Fruit fly (Drosophila melanogaster) whole organism, embryonic: ENCODE measurements around the gene CG13138.

ENCODE experiments used
- Atf3 ChIP-seq: fragments of 200-800 bp; sonication (Bioruptor generic); optimal IDR thresholded peaks from 3 replicates; lab custom pipeline; 2016; ENCODE audit warnings: missing biosample characterization, missing genetic modification characterization
- B-H2 ChIP-seq: fragments of 200-800 bp; sonication (Bioruptor generic); optimal IDR thresholded peaks from 2 replicates; lab custom pipeline; 2018; ENCODE audit warnings: missing biosample characterization, mild to moderate bottlenecking, missing genetic modification characterization
- Bgb ChIP-seq: fragments of 200-800 bp; sonication (Bioruptor generic); IDR thresholded peaks from 2 replicates; pipeline ENCODE4 v1.3.6; 2022; ENCODE audit warnings: missing biosample characterization, missing genetic modification characterization; ENCODE audit not compliant: partially characterized antibody
- CG11093 ChIP-seq: fragments of 200-800 bp; sonication (Bioruptor generic); IDR thresholded peaks from 3 replicates; pipeline ENCODE4 v1.3.6; 2022; ENCODE audit warnings: missing biosample characterization, missing genetic modification characterization
- CG11723 ChIP-seq: fragments of 200-800 bp; sonication (Bioruptor generic); optimal IDR thresholded peaks from 2 replicates; lab custom pipeline; 2017; ENCODE audit warnings: missing biosample characterization, mild to moderate bottlenecking, missing genetic modification characterization
- CG12942 ChIP-seq: fragments of 200-800 bp; sonication (Bioruptor generic); optimal IDR thresholded peaks from 3 replicates; lab custom pipeline; 2016; ENCODE audit warnings: missing biosample characterization, missing genetic modification characterization
- CG13775 ChIP-seq: fragments of 200-800 bp; sonication (Bioruptor generic); optimal IDR thresholded peaks from 3 replicates; lab custom pipeline; 2017; ENCODE audit warnings: missing biosample characterization, mild to moderate bottlenecking, missing genetic modification characterization
- CG14667 ChIP-seq: fragments of 200-800 bp; sonication (Bioruptor generic); IDR thresholded peaks from 2 replicates; pipeline ENCODE4 v1.3.6; 2022; ENCODE audit warnings: missing biosample characterization, missing genetic modification characterization
- CG14965 ChIP-seq: fragments of 200-800 bp; sonication (Bioruptor generic); optimal IDR thresholded peaks from 2 replicates; lab custom pipeline; 2016; ENCODE audit warnings: missing biosample characterization, missing genetic modification characterization, borderline replicate concordance
- CG15514 ChIP-seq: fragments of 200-800 bp; sonication (Bioruptor generic); optimal IDR thresholded peaks from 3 replicates; lab custom pipeline; 2017; ENCODE audit warnings: missing biosample characterization, missing genetic modification characterization, mild to moderate bottlenecking, moderate library complexity, missing genetic modification reagents
- CG16813 ChIP-seq: fragments of 200-800 bp; sonication (Bioruptor generic); IDR thresholded peaks from 3 replicates; pipeline ENCODE4 v1.3.6; 2022; ENCODE audit warnings: missing biosample characterization, missing genetic modification characterization; ENCODE audit not compliant: partially characterized antibody
- CG18011 ChIP-seq: fragments of 200-800 bp; sonication (Bioruptor generic); optimal IDR thresholded peaks from 2 replicates; lab custom pipeline; 2017; ENCODE audit warnings: missing biosample characterization, missing genetic modification characterization, mild to moderate bottlenecking, moderate library complexity, missing genotype
- CG2120 ChIP-seq: fragments of 200-800 bp; sonication (Bioruptor generic); optimal IDR thresholded peaks from 3 replicates; lab custom pipeline; 2016; ENCODE audit warnings: missing biosample characterization, missing genetic modification characterization
- CG2712 ChIP-seq: fragments of 200-800 bp; optimal IDR thresholded peaks from 3 replicates; lab custom pipeline; 2019; ENCODE audit warnings: missing biosample characterization, mild to moderate bottlenecking, missing genetic modification characterization, moderate library complexity
- CG31388 ChIP-seq: fragments of 200-800 bp; sonication (Bioruptor generic); optimal IDR thresholded peaks from 2 replicates; lab custom pipeline; 2016; ENCODE audit warnings: missing biosample characterization, missing genetic modification characterization
- CG31441 ChIP-seq: fragments of 200-800 bp; sonication (Bioruptor generic); IDR thresholded peaks from 2 replicates; pipeline ENCODE4 v1.3.6; 2022; ENCODE audit warnings: missing biosample characterization, missing genetic modification characterization
- CG3281 ChIP-seq: fragments of 200-800 bp; sonication (Bioruptor generic); optimal IDR thresholded peaks from 3 replicates; lab custom pipeline; 2017; ENCODE audit warnings: missing biosample characterization, mild to moderate bottlenecking, missing genetic modification characterization
- CG34422 ChIP-seq: fragments of 200-800 bp; sonication (Bioruptor generic); IDR thresholded peaks from 3 replicates; pipeline ENCODE4 v1.3.6; 2022; ENCODE audit warnings: missing biosample characterization, missing genetic modification characterization
- CG6791 ChIP-seq: fragments of 200-800 bp; sonication (Bioruptor generic); IDR thresholded peaks from 3 replicates; pipeline ENCODE4 v1.3.6; 2022; ENCODE audit warnings: missing biosample characterization, missing genetic modification characterization; ENCODE audit not compliant: partially characterized antibody
- CG7372 ChIP-seq: fragments of 200-800 bp; sonication (Bioruptor generic); IDR thresholded peaks from 2 replicates; pipeline ENCODE4 v1.3.6; 2022; ENCODE audit warnings: missing biosample characterization, missing genetic modification characterization
- CrebB ChIP-seq: fragments of 200-800 bp; sonication (Bioruptor generic); optimal IDR thresholded peaks from 3 replicates; lab custom pipeline; 2018; ENCODE audit warnings: missing biosample characterization, mild to moderate bottlenecking, missing genetic modification characterization
- D ChIP-seq, 2 experiments: fragments of 200-800 bp in 1 of 2; fragments of >200 bp in 1 of 2; sonication (Bioruptor generic) in 1 of 2; optimal IDR thresholded peaks; 2 replicates in 1 of 2; 3 replicates in 1 of 2; lab custom pipeline; 2017; ENCODE audit warnings: mild to moderate bottlenecking in 1 of 2, missing biosample characterization in 1 of 2, missing genetic modification characterization in 1 of 2, missing genetic modification reagents in 1 of 2
- Dll ChIP-seq: fragments of 200-800 bp; sonication (Bioruptor generic); IDR thresholded peaks from 4 replicates; pipeline ENCODE4 v1.3.6; 2022; ENCODE audit warnings: missing biosample characterization, missing genetic modification characterization; ENCODE audit not compliant: partially characterized antibody
- Dref ChIP-seq: fragments of 200-800 bp; sonication (Bioruptor generic); IDR thresholded peaks from 2 replicates; pipeline ENCODE4 v1.3.6; 2022; ENCODE audit warnings: missing biosample characterization, missing genetic modification characterization
- Drgx ChIP-seq: fragments of 200-800 bp; sonication (Bioruptor generic); IDR thresholded peaks from 2 replicates; pipeline ENCODE4 v1.3.6; 2022; ENCODE audit warnings: missing biosample characterization, missing genetic modification characterization
- GATAe ChIP-seq: fragments of 200-800 bp; sonication (Bioruptor generic); conservative IDR thresholded peaks from 2 replicates; pipeline ENCODE4 v1.3.6; 2022; ENCODE audit warnings: missing biosample characterization, missing genetic modification characterization
- Lhr ChIP-seq: fragments of 200-800 bp; sonication (Bioruptor generic); optimal IDR thresholded peaks from 3 replicates; lab custom pipeline; 2017; ENCODE audit warnings: mild to moderate bottlenecking, missing biosample characterization, missing genetic modification reagents, missing genetic modification characterization
- MESR4 ChIP-seq: fragments of 200-800 bp; sonication (Bioruptor generic); optimal IDR thresholded peaks from 2 replicates; lab custom pipeline; 2018; ENCODE audit warnings: missing biosample characterization, mild to moderate bottlenecking, missing genetic modification characterization, moderate library complexity
- Opbp ChIP-seq: fragments of 200-800 bp; sonication (Bioruptor generic); IDR thresholded peaks from 3 replicates; pipeline ENCODE4 v1.3.6; 2022; ENCODE audit warnings: missing biosample characterization, missing genetic modification characterization; ENCODE audit not compliant: partially characterized antibody
- Scr ChIP-seq: fragments of 200-800 bp; sonication (Bioruptor generic); IDR thresholded peaks from 2 replicates; pipeline ENCODE4 v1.3.6; 2022; ENCODE audit warnings: missing biosample characterization, missing genetic modification characterization; ENCODE audit not compliant: partially characterized antibody
- TFAM ChIP-seq: fragments of 200-800 bp; sonication (Bioruptor generic); optimal IDR thresholded peaks from 2 replicates; lab custom pipeline; 2017; ENCODE audit warnings: missing biosample characterization, missing genetic modification characterization, inconsistent platforms
- abd-A ChIP-seq: fragments of 200-800 bp; sonication (Bioruptor generic); optimal IDR thresholded peaks from 3 replicates; lab custom pipeline; 2019; ENCODE audit warnings: missing biosample characterization, mild to moderate bottlenecking, missing genetic modification characterization, moderate library complexity
- aop ChIP-seq: fragments of 200-800 bp; sonication (Bioruptor generic); IDR thresholded peaks from 2 replicates; pipeline ENCODE4 v1.3.6; 2022; ENCODE audit warnings: missing biosample characterization, missing genetic modification characterization
- chm ChIP-seq: fragments of 200-800 bp; sonication (Bioruptor generic); IDR thresholded peaks from 2 replicates; pipeline ENCODE4 v1.3.6; 2022; ENCODE audit warnings: missing biosample characterization, missing genetic modification characterization
- dati ChIP-seq: fragments of 200-800 bp; sonication (Bioruptor generic); IDR thresholded peaks from 2 replicates; pipeline ENCODE4 v1.3.6; 2022; ENCODE audit warnings: missing biosample characterization, missing genetic modification characterization
- gcm2 ChIP-seq: fragments of 200-800 bp; sonication (Bioruptor generic); optimal IDR thresholded peaks from 2 replicates; lab custom pipeline; 2016; ENCODE audit warnings: missing biosample characterization, missing genetic modification characterization
- jigr1 ChIP-seq: fragments of 200-800 bp; sonication (Bioruptor generic); IDR thresholded peaks from 3 replicates; pipeline ENCODE4 v1.3.6; 2022; ENCODE audit warnings: missing biosample characterization, missing genetic modification characterization
- knrl ChIP-seq: fragments of 200-800 bp; sonication (Bioruptor generic); IDR thresholded peaks from 3 replicates; pipeline ENCODE4 v1.3.6; 2022; ENCODE audit warnings: missing biosample characterization, missing genetic modification characterization; ENCODE audit not compliant: partially characterized antibody
- lmd ChIP-seq: fragments of 200-800 bp; sonication (Bioruptor generic); IDR thresholded peaks from 2 replicates; pipeline ENCODE4 v1.3.6; 2022; ENCODE audit warnings: missing biosample characterization, missing genetic modification characterization
- nerfin-2 ChIP-seq: fragments of 200-800 bp; sonication (Bioruptor generic); IDR thresholded peaks from 2 replicates; pipeline ENCODE4 v1.3.6; 2022; ENCODE audit warnings: missing biosample characterization, missing genetic modification characterization; ENCODE audit not compliant: partially characterized antibody
- oc ChIP-seq: fragments of 200-800 bp; sonication (Bioruptor generic); optimal IDR thresholded peaks from 2 replicates; lab custom pipeline; 2018; ENCODE audit warnings: missing biosample characterization, mild to moderate bottlenecking, missing genetic modification characterization, moderate library complexity
- pita ChIP-seq: fragments of 200-800 bp; sonication (Bioruptor generic); optimal IDR thresholded peaks from 2 replicates; lab custom pipeline; 2017; ENCODE audit warnings: missing biosample characterization, mild to moderate bottlenecking, missing genetic modification characterization
- seq ChIP-seq: fragments of 200-800 bp; sonication (Bioruptor generic); IDR thresholded peaks from 2 replicates; pipeline ENCODE4 v1.3.6; 2022; ENCODE audit warnings: missing biosample characterization, missing genetic modification characterization
- sna ChIP-seq: fragments of 200-800 bp; sonication (Bioruptor generic); IDR thresholded peaks from 2 replicates; pipeline ENCODE4 v1.3.6; 2022; ENCODE audit warnings: missing biosample characterization, missing genetic modification characterization; ENCODE audit not compliant: partially characterized antibody
- vvl ChIP-seq: fragments of 200-800 bp; sonication (Bioruptor generic); IDR thresholded peaks from 2 replicates; pipeline ENCODE4 v1.3.6; 2022; ENCODE audit warnings: missing biosample characterization, missing genetic modification characterization
- wek ChIP-seq: fragments of 200-800 bp; sonication (Bioruptor generic); optimal IDR thresholded peaks from 3 replicates; lab custom pipeline; 2018; ENCODE audit warnings: missing biosample characterization, mild to moderate bottlenecking, missing genetic modification characterization, moderate library complexity
- z ChIP-seq: fragments of 200-800 bp; sonication (Bioruptor generic); IDR thresholded peaks from 3 replicates; pipeline ENCODE4 v1.3.6; 2022; ENCODE audit warnings: missing biosample characterization, missing genetic modification characterization
- zen2 ChIP-seq: fragments of 200-800 bp; sonication (Bioruptor generic); IDR thresholded peaks from 3 replicates; pipeline ENCODE4 v1.3.6; 2022; ENCODE audit warnings: missing biosample characterization, missing genetic modification characterization; ENCODE audit not compliant: partially characterized antibody

The CG13138 gene

dm6 chr2L:10344029-10344606 is 42.3 kb upstream of the CG13138 start, which contains the start of gene Frmd5 (continued):
- TF ChIP-seq vvl (GFP tag; lab: Robert Waterston, UW) (no peak), nerfin-2 (GFP tag; lab: Robert Waterston, UW) (peak; percentile 50; the same call in 1 of the 2 replicates), Dref (GFP tag; lab: Robert Waterston, UW) (peak; percentile 34), Lhr (GFP tag; lab: Kevin White, UChicago) (no peak), CG34422 (GFP tag; lab: Robert Waterston, UW) (no peak), dati (no peak), CG12942 (GFP tag; lab: Kevin White, UChicago) (no peak), CG15514 (GFP tag; lab: Kevin White, UChicago) (peak; percentile 74), pita (GFP tag; lab: Kevin White, UChicago) (no peak), CG2120 (GFP tag; lab: Kevin White, UChicago) (no peak), z (GFP tag; lab: Robert Waterston, UW) (no peak), Bgb (0 out of 2 replicates have a peak, but pooled peaks have one; percentile 7), CG31441 (GFP tag; lab: Robert Waterston, UW) (no peak), knrl (GFP tag; lab: Robert Waterston, UW) (0 out of 3 replicates have a peak, but pooled peaks have one; percentile 25), lmd (GFP tag; lab: Robert Waterston, UW) (no peak), CG14667 (GFP tag; lab: Robert Waterston, UW) (no peak), wek (GFP tag; lab: Kevin White, UChicago) (peak; percentile 91), CG2712 (tag; lab: Kevin White, UChicago) (no peak), Drgx (GFP tag; lab: Robert Waterston, UW) (no peak), CG31388 (GFP tag; lab: Kevin White, UChicago) (no peak), zen2 (0 out of 3 replicates have a peak, but pooled peaks have one; percentile 28), CG14965 (no peak), CG6791 (GFP tag; lab: Robert Waterston, UW) (peak; percentile 55; the same call in 2 of the 3 replicates), D (optimal IDR thresholded peaks at IDR 0.05; lab: Kevin White, UChicago) (no peak), D (GFP tag; optimal IDR thresholded peaks at IDR 0.05; lab: Kevin White, UChicago) (no peak), CG11093 (GFP tag; lab: Robert Waterston, UW) (no peak), gcm2 (GFP tag; lab: Kevin White, UChicago) (no peak), TFAM (no peak), Atf3 (GFP tag; lab: Kevin White, UChicago) (no peak), MESR4 (GFP tag; lab: Kevin White, UChicago) (peak; percentile 6), Dll (GFP tag; lab: Robert Waterston, UW) (peak; percentile 66; the same call in 2 of the 4 replicates), CG18011 (GFP tag; lab: Kevin White, UChicago) (no peak), sna (GFP tag; lab: Robert Waterston, UW) (peak; percentile 44; the same call in 1 of the 2 replicates), chm (GFP tag; lab: Robert Waterston, UW) (no peak), oc (tag; lab: Kevin White, UChicago) (no peak), seq (GFP tag; lab: Robert Waterston, UW) (peak; percentile 11; the same call in 1 of the 2 replicates), abd-A (no peak), Opbp (peak; percentile 67; the same call in 2 of the 3 replicates), B-H2 (GFP tag; lab: Kevin White, UChicago) (no peak), jigr1 (GFP tag; lab: Robert Waterston, UW) (no peak), GATAe (GFP tag; lab: Robert Waterston, UW) (no peak), aop (GFP tag; lab: Robert Waterston, UW) (no peak), CG16813 (GFP tag; lab: Robert Waterston, UW) (peak; percentile 63; the same call in 1 of the 3 replicates), Scr (GFP tag; lab: Robert Waterston, UW) (peak; percentile 54), CG7372 (GFP tag; lab: Robert Waterston, UW) (no peak), CrebB (tag; lab: Kevin White, UChicago) (no peak), CG13775 (GFP tag; lab: Kevin White, UChicago) (no peak), CG11723 (GFP tag; lab: Kevin White, UChicago) (no peak), CG3281 (GFP tag; lab: Kevin White, UChicago) (no peak)
